Fruit fly (Drosophila melanogaster) whole organism, adult: ENCODE data around the gene CG5500.

Experiments used
- CG11617 ChIP-seq: fragments of 200-800 bp; sonication (Bioruptor generic); optimal IDR thresholded peaks from 2 replicates; lab custom pipeline; 2017; ENCODE audit warnings: mild to moderate bottlenecking, missing biosample characterization, missing genetic modification reagents, missing genetic modification characterization
- CG12768 ChIP-seq: fragments of 200-800 bp; sonication (Bioruptor generic); optimal IDR thresholded peaks from 2 replicates; lab custom pipeline; 2017; ENCODE audit warnings: missing biosample characterization, missing genetic modification characterization, mild to moderate bottlenecking, moderate library complexity, missing genetic modification reagents
- CG14711 ChIP-seq: fragments of 200-800 bp; sonication (Bioruptor generic); optimal IDR thresholded peaks from 2 replicates; lab custom pipeline; 2018; ENCODE audit warnings: missing biosample characterization, mild to moderate bottlenecking, missing genetic modification characterization, moderate library complexity
- CG1620 ChIP-seq: fragments of 200-800 bp; sonication (Bioruptor generic); optimal IDR thresholded peaks from 2 replicates; lab custom pipeline; 2016; ENCODE audit warnings: missing biosample characterization, missing genetic modification characterization
- CG33017 ChIP-seq: fragments of 200-800 bp; sonication (Bioruptor generic); optimal IDR thresholded peaks from 2 replicates; lab custom pipeline; 2018; ENCODE audit warnings: missing biosample characterization, mild to moderate bottlenecking, missing genetic modification characterization, moderate library complexity
- CG7045 ChIP-seq: fragments of 200-800 bp; sonication (Bioruptor generic); optimal IDR thresholded peaks from 2 replicates; lab custom pipeline; 2017; ENCODE audit warnings: missing biosample characterization, mild to moderate bottlenecking, missing genetic modification characterization
- CG7101 ChIP-seq: fragments of 200-800 bp; sonication (Bioruptor generic); optimal IDR thresholded peaks from 2 replicates; lab custom pipeline; 2018; ENCODE audit warnings: missing biosample characterization, mild to moderate bottlenecking, missing genetic modification characterization, moderate library complexity
- bab1 ChIP-seq: fragments of 200-800 bp; sonication (Bioruptor generic); optimal IDR thresholded peaks from 3 replicates; lab custom pipeline; 2019; ENCODE audit warnings: missing biosample characterization, mild to moderate bottlenecking, missing genetic modification characterization, moderate library complexity
- cic ChIP-seq: fragments of 200-800 bp; sonication (Bioruptor generic); optimal IDR thresholded peaks from 2 replicates; lab custom pipeline; 2017; ENCODE audit warnings: missing biosample characterization, mild to moderate bottlenecking, missing genetic modification characterization, moderate library complexity
- cnc ChIP-seq, 2 experiments: fragments of >200 bp; optimal IDR thresholded peaks; 2 replicates each; lab custom pipeline; 2017
- kay ChIP-seq: fragments of 200-800 bp; sonication (Bioruptor generic); peaks from one replicate; lab custom pipeline; 2016; ENCODE audit warnings: missing biosample characterization, missing genetic modification characterization, borderline replicate concordance
- ovo ChIP-seq: fragments of 200-800 bp; sonication (Bioruptor generic); optimal IDR thresholded peaks from 2 replicates; lab custom pipeline; 2016; ENCODE audit warnings: missing biosample characterization, missing genetic modification characterization
- pad ChIP-seq: fragments of 200-800 bp; sonication (Bioruptor generic); optimal IDR thresholded peaks from 3 replicates; lab custom pipeline; 2017; ENCODE audit warnings: missing biosample characterization, missing genetic modification characterization, mild to moderate bottlenecking, moderate library complexity, missing genetic modification reagents
- tj ChIP-seq: fragments of 200-800 bp; sonication (Bioruptor generic); optimal IDR thresholded peaks from 3 replicates; lab custom pipeline; 2017; ENCODE audit warnings: missing biosample characterization, mild to moderate bottlenecking, missing genetic modification characterization, moderate library complexity
- toe ChIP-seq: fragments of 200-800 bp; sonication (Bioruptor generic); optimal IDR thresholded peaks from 2 replicates; lab custom pipeline; 2016; ENCODE audit warnings: missing biosample characterization, missing genetic modification characterization

Gene CG5500

DNA sequence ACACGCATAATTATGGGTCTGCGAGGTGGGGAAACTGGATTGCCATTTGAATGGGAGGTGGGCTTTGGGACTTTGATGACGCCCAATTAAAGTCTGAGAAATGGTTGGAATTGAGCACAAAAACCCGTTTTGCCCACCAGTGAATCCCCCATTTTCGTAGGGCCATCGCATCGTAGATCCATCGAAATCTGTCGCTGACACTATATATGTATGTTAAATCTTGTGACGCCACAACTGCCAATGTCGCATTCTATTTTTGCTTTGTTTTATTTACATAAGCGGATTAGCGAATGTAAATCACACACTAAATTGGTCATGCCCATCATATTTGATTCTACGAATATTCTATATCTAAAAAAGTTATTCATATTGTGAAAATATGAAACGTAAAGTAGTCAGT, 50.0 kb downstream of the CG5500 start:
- TF ChIP-seq CG33017 (tag; lab: Kevin White, UChicago) = no peak
- no peak for TF ChIP-seq CG12768 (GFP tag; lab: Kevin White, UChicago)
- no peak for TF ChIP-seq kay
- TF ChIP-seq toe = no peak
- TF ChIP-seq CG7101 (tag; lab: Kevin White, UChicago) = no peak
- no peak for TF ChIP-seq tj (GFP tag; lab: Kevin White, UChicago)
- no peak for TF ChIP-seq CG7045 (GFP tag; lab: Kevin White, UChicago)
- TF ChIP-seq CG14711 (tag; lab: Kevin White, UChicago) = no peak
- no peak for TF ChIP-seq cnc (optimal IDR thresholded peaks at IDR 0.05; lab: Kevin White, UChicago)
- no peak for TF ChIP-seq CG1620 (GFP tag; lab: Kevin White, UChicago)
- TF ChIP-seq ovo (GFP tag; lab: Kevin White, UChicago) = no peak
- no peak for TF ChIP-seq cic

DNA sequence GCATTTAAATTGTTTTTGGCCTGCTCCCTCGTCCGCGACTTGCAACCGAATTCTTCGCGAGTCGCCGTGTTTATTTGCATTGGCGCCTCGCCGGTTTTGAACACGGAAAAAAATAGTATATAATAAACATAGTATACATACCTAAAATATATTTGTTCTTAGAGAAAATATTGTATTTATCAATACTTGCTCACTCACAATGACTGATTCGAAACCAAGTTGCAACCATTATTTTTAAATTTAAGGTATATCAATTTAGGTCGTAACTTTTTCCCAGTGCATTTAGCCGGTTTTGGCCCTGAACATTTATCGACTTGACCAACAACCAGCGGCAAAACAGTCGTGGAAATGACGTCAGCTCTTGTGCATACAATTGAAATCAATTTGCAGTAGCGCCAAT, 52.0 kb downstream of the CG5500 start:
- TF ChIP-seq tj (GFP tag; lab: Kevin White, UChicago) (peak; percentile 21), CG7045 (GFP tag; lab: Kevin White, UChicago) (peak; percentile 35), CG11617 (GFP tag; lab: Kevin White, UChicago) (no peak), CG14711 (tag; lab: Kevin White, UChicago) (peak; percentile 18), bab1 (GFP tag; lab: Kevin White, UChicago) (peak; percentile 56), pad (GFP tag; lab: Kevin White, UChicago) (no peak), toe (no peak), CG33017 (tag; lab: Kevin White, UChicago) (peak; percentile 24)
